Worm (Caenorhabditis elegans) whole organism, late embryonic: Measurements from ENCODE around the gene sna-1.

Experiments used
- F13H6.1 ChIP-seq: sonication (generic microtip); optimal IDR thresholded peaks from 2 replicates; lab custom pipeline; 2016; ENCODE audit warnings: missing genetic modification characterization, missing compliant biosample characterization
- ama-1 ChIP-seq: fragments of 150-350 bp; optimal IDR thresholded peaks from 2 replicates; lab custom pipeline; 2014
- dmd-4 ChIP-seq: sonication (generic microtip); optimal IDR thresholded peaks from 2 replicates; lab custom pipeline; 2016; ENCODE audit warnings: borderline replicate concordance, missing genetic modification characterization, missing compliant biosample characterization
- elt-2 ChIP-seq: sonication (generic microtip); optimal IDR thresholded peaks from 2 replicates; lab custom pipeline; 2016; ENCODE audit warnings: missing genetic modification reagents, missing genetic modification characterization, missing compliant biosample characterization
- fkh-10 ChIP-seq: fragments of 150-350 bp; optimal IDR thresholded peaks from 2 replicates; lab custom pipeline; 2014; ENCODE audit warnings: missing biosample characterization, missing genetic modification reagents, missing genetic modification characterization
- lin-11 ChIP-seq: fragments of 200-800 bp; sonication (Bioruptor generic); optimal IDR thresholded peaks from 2 replicates; lab custom pipeline; 2018; ENCODE audit warnings: mild to moderate bottlenecking, missing genetic modification characterization, missing compliant biosample characterization
- odd-2 ChIP-seq: sonication (generic microtip); optimal IDR thresholded peaks from 2 replicates; lab custom pipeline; 2017; ENCODE audit warnings: antibody characterized with exemption, mild to moderate bottlenecking, missing genetic modification characterization, missing compliant biosample characterization
- pag-3 ChIP-seq: sonication (generic microtip); optimal IDR thresholded peaks from 2 replicates; lab custom pipeline; 2016; ENCODE audit warnings: missing compliant biosample characterization, missing genetic modification characterization, borderline replicate concordance
- pha-4 ChIP-seq: fragments of 150-350 bp; optimal IDR thresholded peaks from 2 replicates; lab custom pipeline; 2018; ENCODE audit warnings: missing biosample characterization, missing genetic modification reagents, missing genetic modification characterization
- pqm-1 ChIP-seq: sonication (generic microtip); optimal IDR thresholded peaks from 2 replicates; lab custom pipeline; 2016; ENCODE audit warnings: missing genetic modification characterization, missing compliant biosample characterization
- sox-4 ChIP-seq: sonication (generic microtip); optimal IDR thresholded peaks from 2 replicates; lab custom pipeline; 2017; ENCODE audit warnings: mild to moderate bottlenecking, missing genetic modification characterization, inconsistent platforms, missing compliant biosample characterization
- tbx-2 ChIP-seq: sonication (generic microtip); optimal IDR thresholded peaks from 2 replicates; lab custom pipeline; 2016; ENCODE audit warnings: missing genetic modification characterization, missing compliant biosample characterization
- unc-55 ChIP-seq: sonication (generic microtip); optimal IDR thresholded peaks from 2 replicates; lab custom pipeline; 2017; ENCODE audit warnings: missing biosample characterization, missing genetic modification reagents, missing genetic modification characterization

- no peak for TF ChIP-seq sox-4
- TF ChIP-seq lin-11 (tag; lab: Kevin White, UChicago): no peak
- TF ChIP-seq unc-55: no peak
- no peak for TF ChIP-seq ama-1 (lab: Kevin White, UChicago)
- no peak for TF ChIP-seq tbx-2 (tag; lab: Kevin White, UChicago)
- no peak for TF ChIP-seq F13H6.1 (tag; lab: Kevin White, UChicago)
- TF ChIP-seq pha-4 (tag; lab: Kevin White, UChicago): no peak
- no peak for TF ChIP-seq elt-2
- TF ChIP-seq fkh-10: no peak
- no peak for TF ChIP-seq pqm-1 (tag; lab: Kevin White, UChicago)
- TF ChIP-seq pag-3 (tag; lab: Kevin White, UChicago): no peak
- no peak for TF ChIP-seq dmd-4
- no peak for TF ChIP-seq odd-2
Observed at ce11 chrV:6683740-6684139, 26.7 kb downstream of the sna-1 start.
